In genomic region chr2L:19361632-19362142, dm6 we compare ENCODE assay signal across 1 fruit fly cellular context.
A peak's percentile ranks its signal among the peaks of the same experiment; 100 is the strongest.
TF ChIP-seq lines count a peak whose summit lies in the region.

No protein-coding gene starts in this region.

TF ChIP-seq in whole organism, embryonic, 481 proteins besides CTCF, POLR2A, EP300 and RAD21 (continued from another document):
- no peak for TF ChIP-seq ro (GFP tag; IDR thresholded peaks at IDR 0.05; lab: Robert Waterston, UW)
- peak; percentile 31 for TF ChIP-seq Ssrp (tag; optimal IDR thresholded peaks at IDR 0.05; lab: Kevin White, UChicago)
- no peak for TF ChIP-seq CkIIα-i1 (GFP tag; IDR thresholded peaks at IDR 0.05; lab: Robert Waterston, UW)
- TF ChIP-seq mam (GFP tag; optimal IDR thresholded peaks at IDR 0.05; lab: Kevin White, UChicago) = no peak
- no peak for TF ChIP-seq tin (GFP tag; optimal IDR thresholded peaks at IDR 0.05; lab: Kevin White, UChicago)
- TF ChIP-seq eve (GFP tag; optimal IDR thresholded peaks at IDR 0.05; lab: Kevin White, UChicago) = no peak
- TF ChIP-seq CG13894 (tag; optimal IDR thresholded peaks at IDR 0.05; lab: Kevin White, UChicago) = no peak
- TF ChIP-seq HmgZ (tag; optimal IDR thresholded peaks at IDR 0.05; lab: Kevin White, UChicago) = no peak
- TF ChIP-seq otp (GFP tag; IDR thresholded peaks at IDR 0.05; lab: Robert Waterston, UW) = no peak
- TF ChIP-seq Xrp1 (GFP tag; IDR thresholded peaks at IDR 0.05; lab: Robert Waterston, UW) = no peak
- TF ChIP-seq so (GFP tag; IDR thresholded peaks at IDR 0.05; lab: Robert Waterston, UW) = no peak
- 0 out of 3 replicates have a peak, but pooled peaks have one; percentile 17 for TF ChIP-seq zfh1 (GFP tag; IDR thresholded peaks at IDR 0.05; lab: Robert Waterston, UW)
- TF ChIP-seq lola (GFP tag; optimal IDR thresholded peaks at IDR 0.05; lab: Kevin White, UChicago) = peak in 1 of 3 experiments; percentile 11
- TF ChIP-seq Chrac-16 (GFP tag; optimal IDR thresholded peaks at IDR 0.05; lab: Kevin White, UChicago) = no peak
- no peak for TF ChIP-seq sr (GFP tag; IDR thresholded peaks at IDR 0.05; lab: Robert Waterston, UW)
- peak; percentile 7 for TF ChIP-seq CoRest (tag; optimal IDR thresholded peaks at IDR 0.05; lab: Kevin White, UChicago)
- peak; percentile 5 for TF ChIP-seq unpg (GFP tag; optimal IDR thresholded peaks at IDR 0.05; lab: Kevin White, UChicago)
- no peak for TF ChIP-seq ham (GFP tag; IDR thresholded peaks at IDR 0.05; lab: Robert Waterston, UW)
- TF ChIP-seq sna (GFP tag; IDR thresholded peaks at IDR 0.05; lab: Robert Waterston, UW; ENCODE audit: partially characterized antibody) = no peak
- no peak for TF ChIP-seq her (GFP tag; optimal IDR thresholded peaks at IDR 0.05; lab: Kevin White, UChicago)
- TF ChIP-seq sens (GFP tag; lab: Kevin White, UChicago) = peak; percentile 80
- no peak for TF ChIP-seq Jarid2 (GFP tag; optimal IDR thresholded peaks at IDR 0.05; lab: Kevin White, UChicago)
- TF ChIP-seq CG6791 (GFP tag; IDR thresholded peaks at IDR 0.05; lab: Robert Waterston, UW; ENCODE audit: partially characterized antibody) = no peak
- no peak for TF ChIP-seq Scr (GFP tag; IDR thresholded peaks at IDR 0.05; lab: Robert Waterston, UW; ENCODE audit: partially characterized antibody)
- no peak for TF ChIP-seq tgo (GFP tag; IDR thresholded peaks at IDR 0.05; lab: Robert Waterston, UW)
- TF ChIP-seq row (GFP tag; IDR thresholded peaks at IDR 0.05; lab: Robert Waterston, UW) = peak; percentile 20; the same call in 2 of the 3 replicates
- no peak for TF ChIP-seq Nf-YC (tag; optimal IDR thresholded peaks at IDR 0.05; lab: Kevin White, UChicago)
- peak; percentile 38 for TF ChIP-seq dmrt99B (tag; optimal IDR thresholded peaks at IDR 0.05; lab: Kevin White, UChicago)
- TF ChIP-seq H15 (GFP tag; IDR thresholded peaks at IDR 0.05; lab: Robert Waterston, UW) = no peak
- no peak for TF ChIP-seq CG1647 (GFP tag; optimal IDR thresholded peaks at IDR 0.05; lab: Kevin White, UChicago)
- TF ChIP-seq hth (optimal IDR thresholded peaks at IDR 0.05; lab: Kevin White, UChicago) = no peak
- no peak for TF ChIP-seq Hand (GFP tag; optimal IDR thresholded peaks at IDR 0.05; lab: Kevin White, UChicago)
- no peak for TF ChIP-seq gcm2 (GFP tag; optimal IDR thresholded peaks at IDR 0.05; lab: Kevin White, UChicago)
- TF ChIP-seq hb (GFP tag; IDR thresholded peaks at IDR 0.05; lab: Robert Waterston, UW; ENCODE audit: partially characterized antibody) = no peak
- no peak for TF ChIP-seq mirr (GFP tag; optimal IDR thresholded peaks at IDR 0.05; lab: Kevin White, UChicago)
- no peak for TF ChIP-seq repo (GFP tag; optimal IDR thresholded peaks at IDR 0.05; lab: Kevin White, UChicago)
- no peak for TF ChIP-seq H2.0 (GFP tag; IDR thresholded peaks at IDR 0.05; lab: Robert Waterston, UW)
- TF ChIP-seq CG15011 (GFP tag; optimal IDR thresholded peaks at IDR 0.05; lab: Kevin White, UChicago) = no peak
- no peak for TF ChIP-seq salm (tag; optimal IDR thresholded peaks at IDR 0.05; lab: Kevin White, UChicago)
- no peak for TF ChIP-seq gt (GFP tag; IDR thresholded peaks at IDR 0.05; lab: Robert Waterston, UW)
- TF ChIP-seq CG17385 (GFP tag; optimal IDR thresholded peaks at IDR 0.05; lab: Kevin White, UChicago) = no peak
- TF ChIP-seq CG2678 (tag; optimal IDR thresholded peaks at IDR 0.05; lab: Kevin White, UChicago) = peak; percentile 9
- no peak for TF ChIP-seq NFAT (GFP tag; IDR thresholded peaks at IDR 0.05; lab: Robert Waterston, UW)
- no peak for TF ChIP-seq CG15601 (tag; optimal IDR thresholded peaks at IDR 0.05; lab: Kevin White, UChicago)
- peak; percentile 23 for TF ChIP-seq CG18262 (tag; optimal IDR thresholded peaks at IDR 0.05; lab: Kevin White, UChicago)
- peak; percentile 34 for TF ChIP-seq gem (tag; optimal IDR thresholded peaks at IDR 0.05; lab: Kevin White, UChicago)
- TF ChIP-seq fd102C (GFP tag; optimal IDR thresholded peaks at IDR 0.05; lab: Kevin White, UChicago) = no peak
- TF ChIP-seq CG12219 (GFP tag; optimal IDR thresholded peaks at IDR 0.05; lab: Kevin White, UChicago) = no peak
- no peak for TF ChIP-seq vvl (GFP tag; IDR thresholded peaks at IDR 0.05; lab: Robert Waterston, UW)
- TF ChIP-seq tx (GFP tag; optimal IDR thresholded peaks at IDR 0.05; lab: Kevin White, UChicago) = no peak
- TF ChIP-seq Myb (GFP tag; optimal IDR thresholded peaks at IDR 0.05; lab: Kevin White, UChicago) = no peak
- no peak for TF ChIP-seq Aef1 (GFP tag; IDR thresholded peaks at IDR 0.05; lab: Robert Waterston, UW)
- TF ChIP-seq cwo (GFP tag; optimal IDR thresholded peaks at IDR 0.05; lab: Kevin White, UChicago) = no peak
- no peak for TF ChIP-seq CG14050 (GFP tag; IDR thresholded peaks at IDR 0.05; lab: Robert Waterston, UW)
- TF ChIP-seq Hsf (GFP tag; optimal IDR thresholded peaks at IDR 0.05; lab: Kevin White, UChicago) = no peak
- no peak for TF ChIP-seq sim (GFP tag; IDR thresholded peaks at IDR 0.05; lab: Robert Waterston, UW)
- TF ChIP-seq CG9437 (GFP tag; optimal IDR thresholded peaks at IDR 0.05; lab: Kevin White, UChicago) = no peak
- TF ChIP-seq Hr51 (GFP tag; optimal IDR thresholded peaks at IDR 0.05; lab: Kevin White, UChicago) = peak in 1 of 2 experiments; percentile 1
- TF ChIP-seq CG9932 (GFP tag; IDR thresholded peaks at IDR 0.05; lab: Robert Waterston, UW) = no peak
- no peak for TF ChIP-seq CG8359 (GFP tag; optimal IDR thresholded peaks at IDR 0.05; lab: Kevin White, UChicago; ENCODE audit: borderline replicate concordance)
- no peak for TF ChIP-seq gce (GFP tag; IDR thresholded peaks at IDR 0.05; lab: Robert Waterston, UW)
- TF ChIP-seq Hr3 (GFP tag; optimal IDR thresholded peaks at IDR 0.05; lab: Kevin White, UChicago) = no peak
- peak; percentile 32 for TF ChIP-seq nmo (GFP tag; optimal IDR thresholded peaks at IDR 0.05; lab: Kevin White, UChicago)
- TF ChIP-seq CG6689 (GFP tag; IDR thresholded peaks at IDR 0.05; lab: Robert Waterston, UW) = no peak
- TF ChIP-seq ATbp (GFP tag; optimal IDR thresholded peaks at IDR 0.05; lab: Kevin White, UChicago) = no peak
- no peak for TF ChIP-seq lov (optimal IDR thresholded peaks at IDR 0.05; lab: Kevin White, UChicago)
- TF ChIP-seq lov (GFP tag; IDR thresholded peaks at IDR 0.05; lab: Robert Waterston, UW) = no peak
- TF ChIP-seq CG12236 (GFP tag; optimal IDR thresholded peaks at IDR 0.05; lab: Kevin White, UChicago) = no peak
- TF ChIP-seq CG12155 (GFP tag; optimal IDR thresholded peaks at IDR 0.05; lab: Kevin White, UChicago) = peak; percentile 17
- peak; percentile 13 for TF ChIP-seq Oli (tag; optimal IDR thresholded peaks at IDR 0.05; lab: Kevin White, UChicago)
- no peak for TF ChIP-seq Camta (GFP tag; optimal IDR thresholded peaks at IDR 0.05; lab: Kevin White, UChicago)
- no peak for TF ChIP-seq CG10274 (GFP tag; optimal IDR thresholded peaks at IDR 0.05; lab: Kevin White, UChicago)
- TF ChIP-seq fd3F (GFP tag; optimal IDR thresholded peaks at IDR 0.05; lab: Kevin White, UChicago) = no peak
- no peak for TF ChIP-seq gro (GFP tag; optimal IDR thresholded peaks at IDR 0.05; lab: Kevin White, UChicago)
- no peak for TF ChIP-seq Lpt (GFP tag; optimal IDR thresholded peaks at IDR 0.05; lab: Kevin White, UChicago)
- TF ChIP-seq hkb (optimal IDR thresholded peaks at IDR 0.05; lab: Kevin White, UChicago) = no peak
- no peak for TF ChIP-seq hkb (GFP tag; IDR thresholded peaks at IDR 0.05; lab: Robert Waterston, UW)
- peak; percentile 79; the same call in 1 of the 2 replicates for TF ChIP-seq CG4360 (GFP tag; IDR thresholded peaks at IDR 0.05; lab: Robert Waterston, UW)
- no peak for TF ChIP-seq fd96Cb (tag; optimal IDR thresholded peaks at IDR 0.05; lab: Kevin White, UChicago)
- TF ChIP-seq ac (GFP tag; optimal IDR thresholded peaks at IDR 0.05; lab: Kevin White, UChicago) = no peak
- TF ChIP-seq Tbp (GFP tag; optimal IDR thresholded peaks at IDR 0.05; lab: Kevin White, UChicago) = no peak
- TF ChIP-seq B-H2 (GFP tag; optimal IDR thresholded peaks at IDR 0.05; lab: Kevin White, UChicago) = no peak
- TF ChIP-seq CG17829 (tag; optimal IDR thresholded peaks at IDR 0.05; lab: Kevin White, UChicago) = no peak
- TF ChIP-seq en (GFP tag; optimal IDR thresholded peaks at IDR 0.05; lab: Kevin White, UChicago) = no peak
- no peak for TF ChIP-seq nerfin-1 (tag; optimal IDR thresholded peaks at IDR 0.05; lab: Kevin White, UChicago)
- no peak for TF ChIP-seq CG13424 (tag; optimal IDR thresholded peaks at IDR 0.05; lab: Kevin White, UChicago)
- TF ChIP-seq BEAF-32 (GFP tag; optimal IDR thresholded peaks at IDR 0.05; lab: Kevin White, UChicago) = no peak
- TF ChIP-seq CG12104 (GFP tag; optimal IDR thresholded peaks at IDR 0.05; lab: Kevin White, UChicago) = no peak
- TF ChIP-seq caup (GFP tag; optimal IDR thresholded peaks at IDR 0.05; lab: Kevin White, UChicago; ENCODE audit: severe bottlenecking) = no peak
- no peak for TF ChIP-seq run (tag; optimal IDR thresholded peaks at IDR 0.05; lab: Kevin White, UChicago)
- no peak for TF ChIP-seq CG18764 (GFP tag; optimal IDR thresholded peaks at IDR 0.05; lab: Kevin White, UChicago)
- no peak for TF ChIP-seq E2f2 (GFP tag; IDR thresholded peaks at IDR 0.05; lab: Robert Waterston, UW)
- TF ChIP-seq Stat92E (GFP tag; optimal IDR thresholded peaks at IDR 0.05; lab: Kevin White, UChicago) = peak in 1 of 3 experiments; percentile 71
- no peak for TF ChIP-seq CG10431 (GFP tag; optimal IDR thresholded peaks at IDR 0.05; lab: Kevin White, UChicago)
- peak; percentile 35 for TF ChIP-seq grau (tag; optimal IDR thresholded peaks at IDR 0.05; lab: Kevin White, UChicago)
- TF ChIP-seq CG2116 (GFP tag; optimal IDR thresholded peaks at IDR 0.05; lab: Kevin White, UChicago) = no peak
- TF ChIP-seq CG32532 (GFP tag; IDR thresholded peaks at IDR 0.05; lab: Robert Waterston, UW) = no peak
- TF ChIP-seq CG10979 (tag; optimal IDR thresholded peaks at IDR 0.05; lab: Kevin White, UChicago) = peak; percentile 21
- TF ChIP-seq slbo (GFP tag; IDR thresholded peaks at IDR 0.05; lab: Robert Waterston, UW) = no peak
- TF ChIP-seq CG15479 (GFP tag; optimal IDR thresholded peaks at IDR 0.05; lab: Kevin White, UChicago) = no peak
- no peak for TF ChIP-seq mld (GFP tag; IDR thresholded peaks at IDR 0.05; lab: Robert Waterston, UW; ENCODE audit: partially characterized antibody)
- no peak for TF ChIP-seq CG11695 (GFP tag; IDR thresholded peaks at IDR 0.05; lab: Robert Waterston, UW)
- TF ChIP-seq CG3995 (GFP tag; optimal IDR thresholded peaks at IDR 0.05; lab: Kevin White, UChicago) = no peak
- no peak for TF ChIP-seq rib (GFP tag; IDR thresholded peaks at IDR 0.05; lab: Robert Waterston, UW)
- TF ChIP-seq CG13775 (GFP tag; optimal IDR thresholded peaks at IDR 0.05; lab: Kevin White, UChicago) = no peak
- TF ChIP-seq tll (GFP tag; optimal IDR thresholded peaks at IDR 0.05; lab: Kevin White, UChicago) = no peak
- peak; percentile 19 for TF ChIP-seq corto (GFP tag; optimal IDR thresholded peaks at IDR 0.05; lab: Kevin White, UChicago)
- TF ChIP-seq CG10565 (GFP tag; optimal IDR thresholded peaks at IDR 0.05; lab: Kevin White, UChicago) = no peak
- TF ChIP-seq MBD-R2 (GFP tag; IDR thresholded peaks at IDR 0.05; lab: Robert Waterston, UW) = no peak
